Worm (Caenorhabditis elegans) whole organism, L2 larva: ENCODE results near the gene dohh-1.

Source experiments
- blmp-1 ChIP-seq: sonication (generic microtip); optimal IDR thresholded peaks from 2 replicates; lab custom pipeline; 2017; ENCODE audit warnings: missing genetic modification characterization, mild to moderate bottlenecking, missing compliant biosample characterization, antibody characterized with exemption, moderate library complexity; ENCODE audit not compliant: insufficient read depth
- snpc-4 ChIP-seq: fragments of 150-350 bp; optimal IDR thresholded peaks from 2 replicates; lab custom pipeline; 2014; ENCODE audit warnings: missing biosample characterization, missing genetic modification characterization
- unc-62 ChIP-seq: fragments of 150-350 bp; optimal IDR thresholded peaks from 2 replicates; lab custom pipeline; 2014; ENCODE audit warnings: missing biosample characterization, missing genetic modification reagents, missing genetic modification characterization

ce11 chrII:10553377-10554045 lies 26.2 kb upstream of the dohh-1 start:
- no peak for TF ChIP-seq unc-62 (GFP tag; lab: Kevin White, UChicago)
- TF ChIP-seq snpc-4 (tag; lab: Kevin White, UChicago), result no peak
- no peak for TF ChIP-seq blmp-1 (tag; lab: Kevin White, UChicago)
